Worm (Caenorhabditis elegans) whole organism, L2 larva: ENCODE results near the gene sru-22.

Experiments used
- C34F6.9 ChIP-seq: fragments of 150-350 bp; optimal IDR thresholded peaks from 2 replicates; lab custom pipeline; 2014; ENCODE audit warnings: missing biosample characterization, missing genetic modification characterization
- R02D3.7 ChIP-seq: fragments of 150-350 bp; optimal IDR thresholded peaks from 2 replicates; lab custom pipeline; 2014; ENCODE audit warnings: missing biosample characterization, missing genetic modification characterization
- Y55F3AM.14 ChIP-seq: fragments of 200-800 bp; sonication (Bioruptor generic); optimal IDR thresholded peaks from 2 replicates; lab custom pipeline; 2018; ENCODE audit warnings: mild to moderate bottlenecking, missing genetic modification characterization, missing compliant biosample characterization
- ZK546.5 ChIP-seq: sonication (generic microtip); optimal IDR thresholded peaks from 2 replicates; lab custom pipeline; 2017; ENCODE audit warnings: missing biosample characterization, missing genetic modification characterization
- aly-2 ChIP-seq: fragments of 150-350 bp; optimal IDR thresholded peaks from 2 replicates; lab custom pipeline; 2014; ENCODE audit warnings: missing biosample characterization, missing genetic modification characterization
- ceh-16 ChIP-seq: fragments of 150-350 bp; optimal IDR thresholded peaks from 2 replicates; lab custom pipeline; 2014; ENCODE audit warnings: missing biosample characterization, missing genetic modification characterization
- ceh-82 ChIP-seq: fragments of 150-350 bp; optimal IDR thresholded peaks from 2 replicates; lab custom pipeline; 2014; ENCODE audit warnings: missing biosample characterization, missing genetic modification characterization
- crh-2 ChIP-seq: sonication (generic microtip); optimal IDR thresholded peaks from 2 replicates; lab custom pipeline; 2017; ENCODE audit warnings: missing biosample characterization, missing genetic modification characterization
- elt-1 ChIP-seq: fragments of 150-350 bp; optimal IDR thresholded peaks from 2 replicates; lab custom pipeline; 2014; ENCODE audit warnings: missing biosample characterization, missing genetic modification characterization
- fos-1 ChIP-seq: fragments of 150-350 bp; optimal IDR thresholded peaks from 2 replicates; lab custom pipeline; 2014; ENCODE audit warnings: missing biosample characterization, missing genetic modification characterization
- gmeb-1 ChIP-seq: fragments of 150-350 bp; optimal IDR thresholded peaks from 2 replicates; lab custom pipeline; 2014; ENCODE audit warnings: missing biosample characterization, missing genetic modification characterization
- lin-11 ChIP-seq: fragments of 150-350 bp; sonication (generic microtip); optimal IDR thresholded peaks from 2 replicates; lab custom pipeline; 2014; ENCODE audit warnings: missing biosample characterization, missing genetic modification characterization, inconsistent platforms, mixed read lengths
- lin-13 ChIP-seq: fragments of 150-350 bp; optimal IDR thresholded peaks from 2 replicates; lab custom pipeline; 2014; ENCODE audit warnings: missing biosample characterization, missing genetic modification reagents, missing genetic modification characterization
- lin-39 ChIP-seq: fragments of 150-350 bp; optimal IDR thresholded peaks from 2 replicates; lab custom pipeline; 2014; ENCODE audit warnings: missing biosample characterization, missing genetic modification reagents, missing genetic modification characterization
- lsy-2 ChIP-seq, 2 experiments: fragments of 150-350 bp in 1 of 2; sonication (generic microtip) in 1 of 2; optimal IDR thresholded peaks; 2 replicates each; lab custom pipeline; 2014 to 2017; ENCODE audit warnings: missing biosample characterization in 2 of 2, missing genetic modification characterization in 2 of 2
- mab-5 ChIP-seq: fragments of 150-350 bp; optimal IDR thresholded peaks from 2 replicates; lab custom pipeline; 2014; ENCODE audit warnings: missing biosample characterization, missing genetic modification characterization
- mbf-1 ChIP-seq: sonication (generic microtip); optimal IDR thresholded peaks from 2 replicates; lab custom pipeline; 2017; ENCODE audit warnings: missing biosample characterization, missing genetic modification characterization
- mdl-1 ChIP-seq, 2 experiments: fragments of 150-350 bp in 1 of 2; sonication (generic microtip) in 1 of 2; optimal IDR thresholded peaks; 2 replicates each; lab custom pipeline; 2017; ENCODE audit warnings: missing biosample characterization in 2 of 2, missing genetic modification characterization in 2 of 2
- nhr-11 ChIP-seq: fragments of 150-350 bp; optimal IDR thresholded peaks from 2 replicates; lab custom pipeline; 2014; ENCODE audit warnings: missing biosample characterization, missing genetic modification characterization
- nhr-12 ChIP-seq: fragments of 150-350 bp; optimal IDR thresholded peaks from 2 replicates; lab custom pipeline; 2014; ENCODE audit warnings: missing biosample characterization, missing genetic modification characterization
- nhr-129 ChIP-seq: fragments of 150-350 bp; optimal IDR thresholded peaks from 2 replicates; lab custom pipeline; 2014; ENCODE audit warnings: missing biosample characterization, missing genetic modification characterization
- nhr-21 ChIP-seq: fragments of 150-350 bp; optimal IDR thresholded peaks from 2 replicates; lab custom pipeline; 2014; ENCODE audit warnings: missing biosample characterization, missing genetic modification characterization
- nhr-237 ChIP-seq: fragments of 150-350 bp; optimal IDR thresholded peaks from 2 replicates; lab custom pipeline; 2014; ENCODE audit warnings: missing biosample characterization, missing genetic modification characterization
- nhr-25 ChIP-seq: fragments of 150-350 bp; sonication (generic microtip); optimal IDR thresholded peaks from 3 replicates; lab custom pipeline; 2014; ENCODE audit warnings: missing biosample characterization, missing genetic modification characterization
- nhr-6 ChIP-seq: fragments of 150-350 bp; optimal IDR thresholded peaks from 2 replicates; lab custom pipeline; 2014; ENCODE audit warnings: missing biosample characterization, missing genetic modification characterization
- nhr-77 ChIP-seq: fragments of 150-350 bp; optimal IDR thresholded peaks from 2 replicates; lab custom pipeline; 2014; ENCODE audit warnings: missing biosample characterization, missing genetic modification characterization
- peb-1 ChIP-seq: fragments of 150-350 bp; optimal IDR thresholded peaks from 2 replicates; lab custom pipeline; 2014; ENCODE audit warnings: missing biosample characterization, missing genetic modification characterization
- sem-4 ChIP-seq: fragments of 150-350 bp; optimal IDR thresholded peaks from 2 replicates; lab custom pipeline; 2014; ENCODE audit warnings: missing biosample characterization, missing genetic modification reagents, missing genetic modification characterization
- sma-3 ChIP-seq: sonication (generic microtip); optimal IDR thresholded peaks from 2 replicates; lab custom pipeline; 2016; ENCODE audit warnings: missing genetic modification reagents, missing genetic modification characterization, missing compliant biosample characterization
- sma-9 ChIP-seq, 2 experiments: fragments of 150-350 bp in 1 of 2; sonication (generic microtip) in 1 of 2; optimal IDR thresholded peaks; 2 replicates each; lab custom pipeline; 2014 to 2016; ENCODE audit warnings: missing genetic modification characterization in 2 of 2, mild to moderate bottlenecking in 1 of 2, missing biosample characterization in 1 of 2, missing compliant biosample characterization in 1 of 2, missing genetic modification reagents in 1 of 2, moderate library complexity in 1 of 2
- unc-55 ChIP-seq: fragments of 150-350 bp; sonication (generic microtip); optimal IDR thresholded peaks from 3 replicates; lab custom pipeline; 2014; ENCODE audit warnings: missing biosample characterization, missing genetic modification reagents, missing genetic modification characterization
- ztf-11 ChIP-seq: sonication (generic microtip); optimal IDR thresholded peaks from 2 replicates; lab custom pipeline; 2017; ENCODE audit warnings: missing biosample characterization, missing genetic modification characterization
- ztf-4 ChIP-seq: fragments of 150-350 bp; optimal IDR thresholded peaks from 2 replicates; lab custom pipeline; 2014; ENCODE audit warnings: missing biosample characterization, missing genetic modification characterization

Gene sru-22

DNA sequence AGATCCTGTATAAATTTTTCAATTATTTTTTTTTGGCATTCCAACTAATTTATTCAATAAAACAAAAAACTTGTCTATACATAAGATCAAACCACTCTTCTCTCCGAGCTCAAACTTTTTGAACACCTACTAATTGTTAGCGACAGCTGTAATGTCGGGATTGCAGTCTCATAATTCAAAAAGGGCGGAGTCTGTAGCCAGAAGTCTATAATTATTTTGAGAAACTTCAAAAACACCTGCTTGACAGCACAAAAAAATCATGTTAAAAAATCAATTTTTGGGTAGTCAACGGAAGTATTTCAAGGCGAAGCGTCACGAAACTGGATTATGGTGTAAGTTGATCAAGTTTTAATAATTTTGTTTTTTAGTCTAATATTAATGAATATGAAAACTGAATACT lies 45.3 kb upstream of the sru-22 start, which contains the start of gene srx-44:
TSS of gene srx-44 (plus strand) at position 301 of the 400 bp plus-strand sequence.
- no peak for TF ChIP-seq lin-13 (GFP tag; lab: Kevin White, UChicago)
- TF ChIP-seq R02D3.7 (tag; lab: Kevin White, UChicago): no peak

DNA sequence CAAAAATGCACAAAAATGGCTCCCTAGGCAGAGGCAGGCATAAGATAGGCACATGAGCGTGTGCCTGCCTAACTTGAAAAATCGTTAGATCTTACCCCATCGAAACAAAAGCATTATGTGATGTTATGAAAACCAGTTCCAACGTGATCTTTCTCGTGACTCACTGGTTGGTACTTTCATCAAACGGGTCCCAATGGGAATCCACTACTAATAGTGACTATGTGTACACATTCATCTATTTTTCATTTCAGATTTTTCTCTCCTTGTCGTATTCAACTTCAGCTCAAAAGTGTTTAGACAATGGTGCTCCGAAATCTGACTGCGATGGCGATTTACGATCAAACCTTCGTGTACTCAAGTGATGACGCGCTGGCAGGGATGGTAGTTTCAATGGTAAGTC lies 42.9 kb upstream of the sru-22 start, which contains the start of gene srx-43:
TSS of gene srx-43 (plus strand) at position 301 of the 400 bp plus-strand sequence.
- TF ChIP-seq lsy-2 (tag; optimal IDR thresholded peaks at IDR 0.05; lab: Kevin White, UChicago): no peak
- TF ChIP-seq lin-39: no peak
- no peak for TF ChIP-seq nhr-12 (tag; lab: Kevin White, UChicago)
- no peak for TF ChIP-seq elt-1 (tag; lab: Kevin White, UChicago)
- TF ChIP-seq Y55F3AM.14 (GFP tag; lab: Kevin White, UChicago): no peak
- TF ChIP-seq ztf-4 (tag; lab: Kevin White, UChicago): no peak
- no peak for TF ChIP-seq nhr-6 (tag; lab: Kevin White, UChicago)
- TF ChIP-seq nhr-21 (tag; lab: Kevin White, UChicago): no peak
- no peak for TF ChIP-seq ZK546.5 (tag; lab: Kevin White, UChicago)
- TF ChIP-seq mab-5 (tag; lab: Kevin White, UChicago): no peak

DNA sequence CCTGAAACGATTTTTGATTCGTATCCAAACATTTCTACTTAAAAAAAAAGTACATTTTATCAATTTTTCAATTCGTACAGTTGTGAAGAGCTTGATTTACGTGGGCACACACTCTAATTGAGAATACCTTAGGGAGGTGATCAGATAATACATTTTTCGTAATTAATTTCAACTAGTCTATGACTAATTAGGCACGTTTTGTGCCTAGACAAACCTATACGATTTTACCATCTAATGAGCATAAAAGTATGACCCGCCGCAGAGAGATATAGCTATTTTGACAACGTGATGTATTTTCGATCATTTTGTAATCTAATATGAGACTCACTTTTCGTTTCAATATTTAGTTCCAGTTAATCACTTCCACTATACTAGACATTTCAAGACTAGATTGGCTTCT lies 42.2 kb upstream of the sru-22 start:
- no peak for TF ChIP-seq lin-11 (tag; lab: Kevin White, UChicago)
- no peak for TF ChIP-seq nhr-129 (tag; lab: Kevin White, UChicago)
- TF ChIP-seq ceh-16 (tag; lab: Kevin White, UChicago): no peak
- TF ChIP-seq aly-2 (tag; lab: Kevin White, UChicago): no peak
- no peak for TF ChIP-seq nhr-12 (tag; lab: Kevin White, UChicago)
- TF ChIP-seq fos-1 (tag; lab: Kevin White, UChicago): no peak
- no peak for TF ChIP-seq sma-3
- no peak for TF ChIP-seq ztf-11 (tag; lab: Kevin White, UChicago)

DNA sequence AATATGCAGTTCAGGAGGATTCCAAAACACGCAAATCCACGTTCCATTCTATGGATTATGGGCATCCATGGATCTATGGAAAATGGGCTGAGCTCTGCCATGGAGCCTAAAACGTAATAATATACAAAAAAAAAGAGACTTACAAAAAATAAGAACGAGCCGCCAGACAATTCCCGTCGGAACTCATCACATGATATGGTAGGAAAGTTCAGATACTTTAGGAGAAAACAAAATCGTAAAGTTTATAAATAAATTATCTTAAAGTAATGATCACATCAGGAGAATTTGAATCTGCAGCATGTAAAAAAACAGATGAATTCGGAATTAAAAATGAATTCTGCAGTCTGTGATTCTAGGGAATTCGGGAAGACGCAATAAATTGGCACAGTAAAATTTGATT lies 40.9 kb upstream of the sru-22 start, which contains the start of gene str-232:
TSS of gene str-232 (minus strand) at position 101 of the 400 bp plus-strand sequence.
- no peak for TF ChIP-seq nhr-25
- no peak for TF ChIP-seq peb-1 (tag; lab: Kevin White, UChicago)
- TF ChIP-seq nhr-21 (tag; lab: Kevin White, UChicago): no peak
- TF ChIP-seq sem-4 (tag; lab: Kevin White, UChicago): no peak
- TF ChIP-seq C34F6.9 (tag; lab: Kevin White, UChicago): no peak
- no peak for TF ChIP-seq crh-2 (tag; lab: Kevin White, UChicago)
- no peak for TF ChIP-seq nhr-11 (tag; lab: Kevin White, UChicago)
- no peak for TF ChIP-seq mdl-1 (tag; optimal IDR thresholded peaks at IDR 0.05; lab: Kevin White, UChicago)
- no peak for TF ChIP-seq Y55F3AM.14 (GFP tag; lab: Kevin White, UChicago)
- TF ChIP-seq mbf-1 (tag; lab: Kevin White, UChicago): no peak
- TF ChIP-seq ceh-16 (tag; lab: Kevin White, UChicago): no peak
- no peak for TF ChIP-seq lin-11 (tag; lab: Kevin White, UChicago)

DNA sequence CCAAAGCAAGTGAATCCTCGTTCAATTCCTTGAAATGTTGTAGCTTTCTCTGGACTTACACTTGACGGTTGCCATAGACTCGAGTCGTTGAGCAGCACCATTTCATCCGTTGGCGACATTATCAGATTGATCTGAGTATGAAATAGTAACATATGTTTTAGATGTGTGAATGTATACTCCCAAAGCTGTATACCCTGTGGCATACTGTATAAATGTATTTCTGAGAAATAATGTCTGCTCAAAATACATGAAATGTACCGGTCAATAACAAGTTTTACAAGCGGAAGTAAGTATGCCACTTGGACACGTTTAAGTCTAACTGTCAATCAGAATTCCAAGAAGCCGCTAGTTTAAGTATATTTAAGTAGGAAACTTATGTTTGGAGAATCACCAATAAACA lies 34.8 kb upstream of the sru-22 start, which contains the start of gene str-233:
TSS of gene str-233 (minus strand) at position 101 of the 400 bp plus-strand sequence.
- TF ChIP-seq ceh-82 (tag; lab: Kevin White, UChicago): no peak
- no peak for TF ChIP-seq nhr-77
- TF ChIP-seq lin-39: no peak
- no peak for TF ChIP-seq sma-9 (GFP tag; optimal IDR thresholded peaks at IDR 0.05; lab: Kevin White, UChicago)
- TF ChIP-seq sma-9 (tag; optimal IDR thresholded peaks at IDR 0.05; lab: Kevin White, UChicago): no peak
- TF ChIP-seq nhr-237 (tag; lab: Kevin White, UChicago): no peak
- no peak for TF ChIP-seq fos-1 (tag; lab: Kevin White, UChicago)
- TF ChIP-seq unc-55 (GFP tag; lab: Kevin White, UChicago): no peak
- no peak for TF ChIP-seq ceh-16 (tag; lab: Kevin White, UChicago)
- TF ChIP-seq nhr-11 (tag; lab: Kevin White, UChicago): no peak
- no peak for TF ChIP-seq gmeb-1 (tag; lab: Kevin White, UChicago)
- TF ChIP-seq C34F6.9 (tag; lab: Kevin White, UChicago): no peak
